Fruit fly (Drosophila melanogaster): ENCODE measurements around the gene sev.

The sev gene

DNA sequence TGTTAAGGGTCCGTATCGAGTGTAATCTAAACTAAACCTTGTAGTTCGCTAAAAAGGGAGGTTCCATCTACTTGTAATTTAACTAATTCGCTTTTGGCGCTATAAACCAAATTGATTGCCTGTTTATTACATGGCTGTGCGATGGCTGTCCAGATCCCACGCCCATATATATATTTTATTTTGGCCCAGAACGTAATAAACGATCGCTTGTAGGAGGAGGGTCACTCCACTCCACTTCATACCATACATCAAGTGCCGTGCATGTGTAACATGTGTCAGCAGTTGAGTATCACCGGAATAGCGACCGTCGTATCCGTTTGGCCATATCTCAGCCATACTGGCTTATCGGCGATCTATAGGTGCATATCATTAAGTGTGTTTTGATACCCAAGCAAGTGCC lies 9.2 kb upstream of the sev start:
- TF ChIP-seq CG9705 (GFP tag; optimal IDR thresholded peaks at IDR 0.05) (no peak), brk (GFP tag; optimal IDR thresholded peaks at IDR 0.05) (no peak), Myc (optimal IDR thresholded peaks at IDR 0.05) (no peak), dl (GFP tag; optimal IDR thresholded peaks at IDR 0.05; ENCODE audit: insufficient read depth in 1 of 2, partially characterized antibody in 2 of 2) (no peak)

DNA sequence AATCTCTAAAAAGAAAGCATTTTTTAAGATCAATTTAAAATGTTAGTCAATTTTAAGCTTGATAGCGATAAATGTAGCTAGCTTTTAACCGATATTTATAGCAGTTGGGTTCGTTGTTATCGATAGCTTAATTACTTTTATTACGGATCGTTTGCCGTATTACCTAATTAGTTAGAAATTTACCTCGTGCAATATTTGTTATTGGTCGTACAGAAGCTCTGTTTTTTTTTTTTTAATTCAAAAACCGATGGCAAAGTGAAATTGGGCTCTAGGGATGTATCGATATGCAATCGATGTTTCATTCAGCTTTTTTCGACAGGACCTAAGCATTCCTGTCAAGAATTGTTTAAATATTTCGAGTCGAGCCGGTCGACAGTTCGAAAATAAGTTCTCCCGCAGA lies 6.1 kb upstream of the sev start, which contains the start of gene CG2061:
Gene CG2061, plus strand, starts transcription at position 292 of the 400 bp plus-strand sequence.
- TF ChIP-seq Vsx2 (GFP tag; optimal IDR thresholded peaks at IDR 0.05; ENCODE audit: partially characterized antibody) (no peak), Myc (optimal IDR thresholded peaks at IDR 0.05) (peak; percentile 10)

DNA sequence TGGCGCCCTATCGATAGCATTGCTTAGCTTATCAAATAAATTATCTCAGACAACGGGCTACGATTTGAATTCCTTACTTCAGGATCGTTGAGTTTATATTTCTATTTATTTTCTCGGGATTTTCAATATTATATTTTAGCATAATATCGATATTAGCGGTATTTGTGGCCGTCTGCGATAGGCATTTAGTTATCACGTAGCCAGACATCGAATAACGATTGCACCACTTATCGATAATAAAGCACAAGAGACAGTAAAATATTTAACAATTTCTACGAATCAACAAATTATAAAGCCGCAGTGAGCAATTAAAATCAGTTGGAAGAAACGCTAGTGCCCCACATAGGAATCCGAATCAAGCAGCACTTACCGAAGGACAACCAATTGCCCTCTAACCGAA lies 4.1 kb upstream of the sev start, which contains the start of gene CG2076:
Gene CG2076, plus strand, starts transcription at position 50 of the 400 bp plus-strand sequence.
- TF ChIP-seq HLH106 (tag; optimal IDR thresholded peaks at IDR 0.05), result no peak
- TF ChIP-seq sage (GFP tag; optimal IDR thresholded peaks at IDR 0.05), result no peak
- no peak for TF ChIP-seq Hr78 (GFP tag; optimal IDR thresholded peaks at IDR 0.05)
- TF ChIP-seq CG32264 (GFP tag; optimal IDR thresholded peaks at IDR 0.05), result no peak
- TF ChIP-seq Mio (GFP tag; optimal IDR thresholded peaks at IDR 0.05), result no peak
- no peak for TF ChIP-seq Vsx2 (GFP tag; optimal IDR thresholded peaks at IDR 0.05; ENCODE audit: partially characterized antibody)
- TF ChIP-seq pan (optimal IDR thresholded peaks at IDR 0.05), result no peak
- TF ChIP-seq usp (GFP tag; optimal IDR thresholded peaks at IDR 0.05), result no peak
- TF ChIP-seq Rel (GFP tag; optimal IDR thresholded peaks at IDR 0.05), result no peak
- no peak for TF ChIP-seq Rel (tag; optimal IDR thresholded peaks at IDR 0.05)
- no peak for TF ChIP-seq Dfd (GFP tag; optimal IDR thresholded peaks at IDR 0.05)

DNA sequence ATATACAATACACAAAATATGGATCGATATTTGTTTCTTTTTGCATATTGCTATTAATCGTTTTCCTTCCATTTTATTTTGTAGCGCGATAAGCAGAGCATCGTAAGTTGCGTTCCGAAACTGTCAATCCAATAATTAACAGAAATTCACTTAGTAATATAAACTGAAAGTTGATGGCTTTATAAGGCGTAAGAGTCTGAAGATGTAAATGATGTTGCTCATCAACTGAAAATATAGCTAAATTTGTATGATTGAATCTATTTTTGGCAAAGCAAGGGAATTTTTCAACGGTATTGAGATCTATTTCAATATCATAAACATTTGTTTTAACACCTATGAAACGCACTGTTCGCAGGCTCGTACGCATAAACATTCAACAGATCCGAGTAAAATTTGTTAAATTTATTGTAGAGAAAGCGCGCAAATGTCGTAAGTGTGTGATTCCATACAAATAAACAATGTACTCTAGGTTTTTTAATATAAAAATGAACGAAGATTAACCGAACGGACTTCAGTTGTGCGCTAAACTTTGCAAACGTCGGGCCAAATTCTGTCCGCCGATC lies 2.8 kb upstream of the sev start, which contains the start of gene Vago:
Gene Vago, plus strand, starts transcription at position 513 of the 563 bp plus-strand sequence.
- no peak for TF ChIP-seq Rel (GFP tag; optimal IDR thresholded peaks at IDR 0.05)
- TF ChIP-seq Rel (tag; optimal IDR thresholded peaks at IDR 0.05), result peak; percentile 50
- peak; percentile 22 for TF ChIP-seq br (GFP tag; optimal IDR thresholded peaks at IDR 0.05)
- TF ChIP-seq Hr83 (GFP tag; optimal IDR thresholded peaks at IDR 0.05; ENCODE audit: poor library complexity, severe bottlenecking), result no peak
- peak; percentile 3 for TF ChIP-seq woc (GFP tag; optimal IDR thresholded peaks at IDR 0.05)
- no peak for TF ChIP-seq Mio (GFP tag; optimal IDR thresholded peaks at IDR 0.05)
- TF ChIP-seq tai (GFP tag; optimal IDR thresholded peaks at IDR 0.05), result no peak
- TF ChIP-seq fru (GFP tag; optimal IDR thresholded peaks at IDR 0.05), result peak; percentile 42
- no peak for TF ChIP-seq usp (GFP tag; optimal IDR thresholded peaks at IDR 0.05)
- TF ChIP-seq CrebA (GFP tag; optimal IDR thresholded peaks at IDR 0.05; ENCODE audit: borderline replicate concordance), result no peak
- no peak for TF ChIP-seq CG9705 (GFP tag; optimal IDR thresholded peaks at IDR 0.05)
- peak; percentile 34 for TF ChIP-seq Sp1 (GFP tag; optimal IDR thresholded peaks at IDR 0.05)
- TF ChIP-seq ey (GFP tag; optimal IDR thresholded peaks at IDR 0.05), result peak; percentile 23
- TF ChIP-seq Myc (optimal IDR thresholded peaks at IDR 0.05), result no peak
- TF ChIP-seq rgr (GFP tag; optimal IDR thresholded peaks at IDR 0.05), result no peak
- TF ChIP-seq HLH106 (tag; optimal IDR thresholded peaks at IDR 0.05), result peak; percentile 55

DNA sequence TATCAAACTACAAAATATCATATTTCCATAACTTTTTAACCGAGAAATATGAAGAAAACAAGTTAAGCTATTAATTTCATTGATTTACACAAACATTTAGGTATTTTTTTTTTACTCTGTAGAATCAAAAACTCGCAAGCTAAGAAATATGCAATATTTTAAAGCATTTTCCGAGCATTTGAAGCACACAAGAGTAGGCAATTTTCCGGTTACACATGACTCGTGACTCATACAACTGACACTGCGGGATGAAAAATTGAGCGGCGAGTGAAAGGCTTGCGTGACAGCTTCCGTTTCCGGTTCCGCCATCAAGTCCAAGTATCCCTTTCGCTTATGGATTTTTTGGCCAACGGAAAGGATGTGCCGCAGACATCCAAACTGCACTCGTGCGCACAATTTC lies 1.3 kb upstream of the sev start:
- TF ChIP-seq N (GFP tag; optimal IDR thresholded peaks at IDR 0.05), result peak; percentile 7
- TF ChIP-seq Abd-B (GFP tag; optimal IDR thresholded peaks at IDR 0.05), result no peak
- TF ChIP-seq Hr83 (GFP tag; optimal IDR thresholded peaks at IDR 0.05; ENCODE audit: poor library complexity, severe bottlenecking), result no peak
- no peak for TF ChIP-seq OdsH (GFP tag; optimal IDR thresholded peaks at IDR 0.05)
- no peak for TF ChIP-seq HLH106 (tag; optimal IDR thresholded peaks at IDR 0.05)
- TF ChIP-seq tai (GFP tag; optimal IDR thresholded peaks at IDR 0.05), result no peak
- TF ChIP-seq jim (GFP tag; optimal IDR thresholded peaks at IDR 0.05), result no peak

DNA sequence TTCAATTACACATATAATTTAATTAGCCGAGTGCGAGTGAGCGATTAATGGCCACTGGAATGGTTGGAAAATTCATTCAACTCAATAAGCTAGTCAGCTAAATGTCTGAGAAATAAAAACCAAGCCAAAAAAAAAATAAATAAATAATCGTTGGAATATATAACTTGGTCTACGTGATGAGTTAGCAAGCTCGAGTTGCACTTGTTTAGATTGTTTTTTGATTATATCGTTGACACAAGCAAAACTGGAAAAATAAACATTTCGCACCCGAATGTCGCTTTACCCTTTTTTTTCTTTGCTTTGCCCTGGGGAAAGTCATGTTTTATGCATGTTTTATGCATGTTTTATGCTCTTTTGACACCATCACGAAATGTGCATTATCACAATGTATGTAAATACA lies 3.1 kb downstream of the sev start:
- no peak for TF ChIP-seq Vsx2 (GFP tag; optimal IDR thresholded peaks at IDR 0.05; ENCODE audit: partially characterized antibody)
- no peak for TF ChIP-seq rgr (GFP tag; optimal IDR thresholded peaks at IDR 0.05)
- no peak for TF ChIP-seq brk (GFP tag; optimal IDR thresholded peaks at IDR 0.05)
- TF ChIP-seq N (GFP tag; optimal IDR thresholded peaks at IDR 0.05), result no peak
- no peak for TF ChIP-seq CG9705 (GFP tag; optimal IDR thresholded peaks at IDR 0.05)
- no peak for TF ChIP-seq pan (optimal IDR thresholded peaks at IDR 0.05)

All from whole organism, wandering third instar larva.